Fruit fly (Drosophila melanogaster) whole organism, embryonic: Measurements from ENCODE around the gene Ppm1.

ENCODE experiments used
- Aef1 ChIP-seq: fragments of 200-800 bp; sonication (Bioruptor generic); IDR thresholded peaks from 3 replicates; pipeline ENCODE4 v1.3.6; 2022; ENCODE audit warnings: missing biosample characterization, missing genetic modification characterization
- B-H2 ChIP-seq: fragments of 200-800 bp; sonication (Bioruptor generic); optimal IDR thresholded peaks from 2 replicates; lab custom pipeline; 2018; ENCODE audit warnings: missing biosample characterization, mild to moderate bottlenecking, missing genetic modification characterization
- Bteb2 ChIP-seq: fragments of 200-800 bp; sonication (Bioruptor generic); optimal IDR thresholded peaks from 2 replicates; lab custom pipeline; 2016; ENCODE audit warnings: missing biosample characterization, missing genetic modification characterization
- CG10654 ChIP-seq: fragments of 200-800 bp; sonication (Bioruptor generic); optimal IDR thresholded peaks from 2 replicates; lab custom pipeline; 2016; ENCODE audit warnings: missing biosample characterization, missing genetic modification characterization
- CG11093 ChIP-seq: fragments of 200-800 bp; sonication (Bioruptor generic); IDR thresholded peaks from 3 replicates; pipeline ENCODE4 v1.3.6; 2022; ENCODE audit warnings: missing biosample characterization, missing genetic modification characterization
- CG12104 ChIP-seq: fragments of 200-800 bp; sonication (Bioruptor generic); optimal IDR thresholded peaks from 3 replicates; lab custom pipeline; 2016; ENCODE audit warnings: missing biosample characterization, missing genetic modification characterization
- CG12155 ChIP-seq: fragments of 200-800 bp; sonication (Bioruptor generic); optimal IDR thresholded peaks from 3 replicates; lab custom pipeline; 2016; ENCODE audit warnings: missing biosample characterization, missing genetic modification characterization
- CG13424 ChIP-seq: fragments of 200-800 bp; sonication (Bioruptor generic); optimal IDR thresholded peaks from 2 replicates; lab custom pipeline; 2019; ENCODE audit warnings: missing biosample characterization, mild to moderate bottlenecking, missing genetic modification characterization, moderate library complexity
- CG14050 ChIP-seq: fragments of 200-800 bp; sonication (Bioruptor generic); IDR thresholded peaks from 3 replicates; pipeline ENCODE4 v1.3.6; 2022; ENCODE audit warnings: missing biosample characterization, missing genetic modification characterization
- CG16779 ChIP-seq: fragments of 200-800 bp; sonication (Bioruptor generic); IDR thresholded peaks from 2 replicates; pipeline ENCODE4 v1.3.6; 2022; ENCODE audit warnings: missing biosample characterization, missing genetic modification characterization
- CG16815 ChIP-seq: fragments of 200-800 bp; sonication (Bioruptor generic); optimal IDR thresholded peaks from 3 replicates; lab custom pipeline; 2017; ENCODE audit warnings: missing biosample characterization, mild to moderate bottlenecking, missing genetic modification characterization
- CG17802 ChIP-seq: fragments of 200-800 bp; sonication (Bioruptor generic); optimal IDR thresholded peaks from 2 replicates; lab custom pipeline; 2018; ENCODE audit warnings: missing biosample characterization, mild to moderate bottlenecking, missing genetic modification characterization, moderate library complexity
- CG17829 ChIP-seq: fragments of 200-800 bp; optimal IDR thresholded peaks from 2 replicates; lab custom pipeline; 2019; ENCODE audit warnings: missing biosample characterization, mild to moderate bottlenecking, missing genetic modification characterization, moderate library complexity
- CG18011 ChIP-seq: fragments of 200-800 bp; sonication (Bioruptor generic); optimal IDR thresholded peaks from 2 replicates; lab custom pipeline; 2017; ENCODE audit warnings: missing biosample characterization, missing genetic modification characterization, mild to moderate bottlenecking, moderate library complexity, missing genotype
- CG31441 ChIP-seq: fragments of 200-800 bp; sonication (Bioruptor generic); IDR thresholded peaks from 2 replicates; pipeline ENCODE4 v1.3.6; 2022; ENCODE audit warnings: missing biosample characterization, missing genetic modification characterization
- CG4360 ChIP-seq: fragments of 200-800 bp; sonication (Bioruptor generic); IDR thresholded peaks from 2 replicates; pipeline ENCODE4 v1.3.6; 2022; ENCODE audit warnings: missing biosample characterization, missing genetic modification characterization
- CG7745 ChIP-seq: fragments of 200-800 bp; sonication (Bioruptor generic); optimal IDR thresholded peaks from 2 replicates; lab custom pipeline; 2018; ENCODE audit warnings: missing biosample characterization, mild to moderate bottlenecking, missing genetic modification characterization, moderate library complexity
- Ets65A ChIP-seq: fragments of 200-800 bp; sonication (Bioruptor generic); peaks from one replicate; lab custom pipeline; 2016; ENCODE audit warnings: missing biosample characterization, missing genetic modification characterization
- HLH54F ChIP-seq: fragments of 200-800 bp; sonication (Bioruptor generic); optimal IDR thresholded peaks from 3 replicates; lab custom pipeline; 2016; ENCODE audit warnings: missing biosample characterization, missing genetic modification characterization
- Hand ChIP-seq: fragments of 200-800 bp; sonication (Bioruptor generic); optimal IDR thresholded peaks from 2 replicates; lab custom pipeline; 2017; ENCODE audit warnings: mild to moderate bottlenecking, missing biosample characterization, missing genetic modification reagents, missing genetic modification characterization
- Hr3 ChIP-seq: fragments of 200-800 bp; sonication (Bioruptor generic); optimal IDR thresholded peaks from 3 replicates; lab custom pipeline; 2016; ENCODE audit warnings: missing biosample characterization, missing genetic modification characterization
- Hr39 ChIP-seq: fragments of >200 bp; optimal IDR thresholded peaks from 2 replicates; lab custom pipeline; 2017
- Hr51 ChIP-seq, 2 experiments: fragments of 200-800 bp; sonication (Bioruptor generic); optimal IDR thresholded peaks; 2 replicates in 1 of 2; 3 replicates in 1 of 2; lab custom pipeline; 2016 to 2018; ENCODE audit warnings: missing biosample characterization in 2 of 2, missing genetic modification characterization in 2 of 2, mild to moderate bottlenecking in 1 of 2, moderate library complexity in 1 of 2
- Side ChIP-seq: fragments of 200-800 bp; sonication (Bioruptor generic); optimal IDR thresholded peaks from 2 replicates; lab custom pipeline; 2016; ENCODE audit warnings: missing biosample characterization, missing genetic modification characterization
- TFAM ChIP-seq: fragments of 200-800 bp; sonication (Bioruptor generic); optimal IDR thresholded peaks from 2 replicates; lab custom pipeline; 2017; ENCODE audit warnings: missing biosample characterization, missing genetic modification characterization, inconsistent platforms
- Vsx1 ChIP-seq: fragments of 200-800 bp; sonication (Bioruptor generic); optimal IDR thresholded peaks from 2 replicates; lab custom pipeline; 2017; ENCODE audit warnings: missing biosample characterization, mild to moderate bottlenecking, missing genetic modification characterization, missing genetic modification reagents
- ab ChIP-seq: fragments of 200-800 bp; sonication (Bioruptor generic); optimal IDR thresholded peaks from 2 replicates; lab custom pipeline; 2016; ENCODE audit warnings: missing biosample characterization, missing genetic modification characterization
- btn ChIP-seq: fragments of 200-800 bp; sonication (Bioruptor generic); optimal IDR thresholded peaks from 2 replicates; lab custom pipeline; 2016; ENCODE audit warnings: missing biosample characterization, missing genetic modification characterization
- cato ChIP-seq: fragments of 200-800 bp; sonication (Bioruptor generic); optimal IDR thresholded peaks from 2 replicates; lab custom pipeline; 2016; ENCODE audit warnings: missing biosample characterization, missing genetic modification characterization, borderline replicate concordance
- cwo ChIP-seq: fragments of 200-800 bp; sonication (Bioruptor generic); optimal IDR thresholded peaks from 3 replicates; lab custom pipeline; 2017; ENCODE audit warnings: missing biosample characterization, missing genetic modification characterization, mild to moderate bottlenecking, moderate library complexity, missing genetic modification reagents
- dati ChIP-seq: fragments of 200-800 bp; sonication (Bioruptor generic); IDR thresholded peaks from 2 replicates; pipeline ENCODE4 v1.3.6; 2022; ENCODE audit warnings: missing biosample characterization, missing genetic modification characterization
- eve ChIP-seq, 2 experiments: fragments of >200 bp; optimal IDR thresholded peaks; 2 replicates each; lab custom pipeline; 2017; ENCODE audit warnings: missing biosample characterization in 2 of 2, missing genetic modification characterization in 2 of 2
- eyg ChIP-seq: fragments of 200-800 bp; sonication (Bioruptor generic); optimal IDR thresholded peaks from 3 replicates; lab custom pipeline; 2016; ENCODE audit warnings: missing biosample characterization, missing genetic modification characterization
- fd64A ChIP-seq: fragments of 200-800 bp; sonication (Bioruptor generic); optimal IDR thresholded peaks from 3 replicates; lab custom pipeline; 2018; ENCODE audit warnings: missing biosample characterization, mild to moderate bottlenecking, missing genetic modification characterization
- grn ChIP-seq: fragments of 200-800 bp; sonication (Bioruptor generic); optimal IDR thresholded peaks from 3 replicates; lab custom pipeline; 2017; ENCODE audit warnings: missing biosample characterization, missing genetic modification characterization
- hb ChIP-seq: fragments of 200-800 bp; sonication (Bioruptor generic); IDR thresholded peaks from 3 replicates; pipeline ENCODE4 v1.3.6; 2022; ENCODE audit warnings: missing biosample characterization, missing genetic modification characterization; ENCODE audit not compliant: partially characterized antibody
- jing ChIP-seq: fragments of 200-800 bp; sonication (Bioruptor generic); optimal IDR thresholded peaks from 2 replicates; lab custom pipeline; 2018; ENCODE audit warnings: missing biosample characterization, mild to moderate bottlenecking, missing genetic modification characterization
- ken ChIP-seq: fragments of 200-800 bp; sonication (Bioruptor generic); IDR thresholded peaks from 3 replicates; pipeline ENCODE4 v1.3.6; 2022; ENCODE audit warnings: missing biosample characterization, missing genetic modification characterization
- lbe ChIP-seq: fragments of 200-800 bp; sonication (Bioruptor generic); optimal IDR thresholded peaks from 2 replicates; lab custom pipeline; 2016; ENCODE audit warnings: missing biosample characterization, mild to moderate bottlenecking, missing genetic modification characterization
- maf-S ChIP-seq: fragments of 200-800 bp; sonication (Bioruptor generic); optimal IDR thresholded peaks from 2 replicates; lab custom pipeline; 2016; ENCODE audit warnings: missing biosample characterization, missing genetic modification characterization
- onecut ChIP-seq: fragments of 200-800 bp; sonication (Bioruptor generic); IDR thresholded peaks from 2 replicates; pipeline ENCODE4 v1.3.6; 2022; ENCODE audit warnings: missing biosample characterization, missing genetic modification characterization
- org-1 ChIP-seq: fragments of 200-800 bp; sonication (Bioruptor generic); optimal IDR thresholded peaks from 2 replicates; lab custom pipeline; 2017; ENCODE audit warnings: missing biosample characterization, missing genetic modification characterization
- pnt ChIP-seq: fragments of 200-800 bp; sonication (Bioruptor generic); optimal IDR thresholded peaks from 3 replicates; lab custom pipeline; 2016; ENCODE audit warnings: missing biosample characterization, missing genetic modification characterization
- salm ChIP-seq: fragments of 200-800 bp; sonication (Bioruptor generic); optimal IDR thresholded peaks from 2 replicates; lab custom pipeline; 2018; ENCODE audit warnings: missing biosample characterization, mild to moderate bottlenecking, missing genetic modification characterization
- sima ChIP-seq: fragments of 200-800 bp; sonication (Bioruptor generic); optimal IDR thresholded peaks from 2 replicates; lab custom pipeline; 2016; ENCODE audit warnings: missing biosample characterization, missing genetic modification characterization
- slp2 ChIP-seq: fragments of 200-800 bp; sonication (Bioruptor generic); optimal IDR thresholded peaks from 2 replicates; lab custom pipeline; 2016; ENCODE audit warnings: missing biosample characterization, missing genetic modification characterization
- tgo ChIP-seq: fragments of 200-800 bp; sonication (Bioruptor generic); IDR thresholded peaks from 3 replicates; pipeline ENCODE4 v1.3.6; 2022; ENCODE audit warnings: missing biosample characterization, missing genetic modification characterization
- tio ChIP-seq: fragments of 200-800 bp; sonication (Bioruptor generic); optimal IDR thresholded peaks from 2 replicates; lab custom pipeline; 2017; ENCODE audit warnings: missing biosample characterization, missing genetic modification characterization, inconsistent platforms
- toy ChIP-seq: fragments of 200-800 bp; sonication (Bioruptor generic); IDR thresholded peaks from 2 replicates; pipeline ENCODE4 v1.3.6; 2022; ENCODE audit warnings: missing biosample characterization, missing genetic modification characterization
- wor ChIP-seq: fragments of 200-800 bp; sonication (Bioruptor generic); IDR thresholded peaks from 2 replicates; pipeline ENCODE4 v1.3.6; 2022; ENCODE audit warnings: missing biosample characterization, missing genetic modification characterization

The Ppm1 gene

DNA sequence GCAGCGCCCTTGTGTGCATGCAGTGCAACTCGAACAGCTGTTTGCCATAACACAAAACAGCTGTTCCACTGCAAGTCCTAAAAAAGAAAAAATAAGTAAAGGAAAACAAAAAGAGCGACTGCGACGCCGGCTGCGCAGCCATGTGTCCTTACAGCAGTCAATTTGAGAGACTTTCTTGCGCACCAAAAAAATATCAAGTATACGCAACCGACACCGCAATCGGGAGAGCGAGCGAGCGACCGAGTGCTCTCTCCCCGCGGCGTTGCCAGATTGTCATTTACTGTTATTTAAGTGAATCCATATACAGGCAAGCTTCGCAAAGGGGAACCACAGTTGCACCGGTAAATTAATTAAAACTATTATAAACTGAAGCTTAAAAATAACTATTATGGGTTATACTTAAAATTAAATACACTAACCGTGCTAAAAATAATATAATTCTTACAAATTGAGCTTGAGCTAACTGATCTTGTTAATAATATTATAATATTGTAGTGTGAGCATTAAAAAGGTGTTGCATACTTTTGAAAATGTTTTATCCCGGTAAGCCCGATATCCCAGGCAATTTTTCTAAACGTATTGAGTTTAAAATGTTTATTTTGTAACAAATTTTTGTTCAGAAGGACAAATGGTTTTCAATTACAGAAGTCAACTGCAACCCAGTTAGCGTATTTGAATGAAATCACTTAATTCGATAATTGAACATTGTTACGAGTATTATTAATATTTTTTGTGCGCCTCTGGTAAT is 49.0 kb downstream of the Ppm1 start (continued):
- TF ChIP-seq Ets65A (GFP tag; lab: Kevin White, UChicago) (peak; percentile 81), CG31441 (no peak), grn (GFP tag; lab: Kevin White, UChicago) (no peak), TFAM (GFP tag; lab: Kevin White, UChicago) (no peak), toy (GFP tag; lab: Robert Waterston, UW) (peak; percentile 41; the same call in 1 of the 2 replicates), hb (GFP tag; lab: Robert Waterston, UW) (no peak), sima (GFP tag; lab: Kevin White, UChicago) (no peak), CG16815 (peak; percentile 26), org-1 (GFP tag; lab: Kevin White, UChicago) (no peak), fd64A (no peak), Hr3 (peak; percentile 28), pnt (GFP tag; lab: Kevin White, UChicago) (no peak), eve (GFP tag; optimal IDR thresholded peaks at IDR 0.05; lab: Kevin White, UChicago) (peak in 1 of 2 experiments; percentile 88), cwo (GFP tag; lab: Kevin White, UChicago) (peak; percentile 14), CG4360 (GFP tag; lab: Robert Waterston, UW) (0 out of 2 replicates have a peak, but pooled peaks have one; percentile 7), btn (GFP tag; lab: Kevin White, UChicago) (no peak), dati (GFP tag; lab: Robert Waterston, UW) (no peak), lbe (GFP tag; lab: Kevin White, UChicago) (no peak), ab (no peak), maf-S (no peak), Aef1 (GFP tag; lab: Robert Waterston, UW) (peak; percentile 43; the same call in 1 of the 3 replicates), onecut (GFP tag; lab: Robert Waterston, UW) (no peak; the same call in 1 of the 2 replicates), slp2 (GFP tag; lab: Kevin White, UChicago) (no peak), CG7745 (no peak), Vsx1 (GFP tag; lab: Kevin White, UChicago) (no peak), Side (GFP tag; lab: Kevin White, UChicago) (no peak), tgo (GFP tag; lab: Robert Waterston, UW) (peak; percentile 59; the same call in 2 of the 3 replicates), CG17802 (tag; lab: Kevin White, UChicago) (no peak), Hr39 (lab: Kevin White, UChicago) (no peak), Hr51 (GFP tag; optimal IDR thresholded peaks at IDR 0.05; lab: Kevin White, UChicago) (peak; percentile 26 to 33), CG18011 (GFP tag; lab: Kevin White, UChicago) (no peak), ken (0 out of 3 replicates have a peak, but pooled peaks have one; percentile 32), Bteb2 (GFP tag; lab: Kevin White, UChicago) (no peak), CG17829 (tag; lab: Kevin White, UChicago) (peak; percentile 7), CG13424 (tag; lab: Kevin White, UChicago) (peak; percentile 50), eyg (GFP tag; lab: Kevin White, UChicago) (no peak), cato (GFP tag; lab: Kevin White, UChicago) (no peak), CG12104 (GFP tag; lab: Kevin White, UChicago) (peak; percentile 36), Hand (GFP tag; lab: Kevin White, UChicago) (no peak), jing (GFP tag; lab: Kevin White, UChicago) (no peak), CG14050 (GFP tag; lab: Robert Waterston, UW) (peak; percentile 23; the same call in 1 of the 3 replicates), CG12155 (GFP tag; lab: Kevin White, UChicago) (peak; percentile 2), wor (GFP tag; lab: Robert Waterston, UW) (no peak), tio (GFP tag; lab: Kevin White, UChicago) (peak; percentile 43), HLH54F (GFP tag; lab: Kevin White, UChicago) (peak; percentile 15), salm (tag; lab: Kevin White, UChicago) (no peak), CG16779 (GFP tag; lab: Robert Waterston, UW) (0 out of 2 replicates have a peak, but pooled peaks have one; percentile 17), B-H2 (no peak), CG10654 (GFP tag; lab: Kevin White, UChicago) (no peak), CG11093 (peak; percentile 33; the same call in 1 of the 3 replicates)
